Worm (Caenorhabditis elegans): ENCODE results near the gene T01B7.5.

- TF ChIP-seq ceh-43 (GFP tag; optimal IDR thresholded peaks at IDR 0.05) (no peak), ztf-11 (tag; optimal IDR thresholded peaks at IDR 0.05) (no peak), ceh-39 (tag; optimal IDR thresholded peaks at IDR 0.05) (no peak), snpc-4 (tag; optimal IDR thresholded peaks at IDR 0.05) (no peak), lsy-2 (tag; optimal IDR thresholded peaks at IDR 0.05) (no peak), ces-1 (GFP tag; optimal IDR thresholded peaks at IDR 0.05) (no peak), pha-4 (tag; optimal IDR thresholded peaks at IDR 0.05) (no peak), flh-1 (GFP tag; optimal IDR thresholded peaks at IDR 0.05) (no peak), elt-3 (tag; optimal IDR thresholded peaks at IDR 0.05) (no peak), hlh-1 (tag; optimal IDR thresholded peaks at IDR 0.05) (no peak), elt-1 (tag; optimal IDR thresholded peaks at IDR 0.05; ENCODE audit: borderline replicate concordance, insufficient read depth) (no peak), unc-39 (tag; optimal IDR thresholded peaks at IDR 0.05) (no peak), nhr-237 (tag; optimal IDR thresholded peaks at IDR 0.05) (no peak)
Observed at ce11 chrII:8695783-8696182, 20.8 kb upstream of the T01B7.5 start, which contains the start of gene C34C6.10.

Data from whole organism, mixed stage, embryonic.